Fruit fly (Drosophila melanogaster) whole organism, embryonic: ENCODE measurements around the gene Rtnl2.

ENCODE experiments used
- Abd-B ChIP-seq: fragments of 200-800 bp; sonication (Bioruptor generic); optimal IDR thresholded peaks from 2 replicates; lab custom pipeline; 2018; ENCODE audit warnings: missing biosample characterization, mild to moderate bottlenecking, missing genetic modification characterization, moderate library complexity
- Ada2b ChIP-seq: fragments of 200-800 bp; sonication (Bioruptor generic); IDR thresholded peaks from 2 replicates; pipeline ENCODE4 v1.3.6; 2022; ENCODE audit warnings: missing biosample characterization, missing genetic modification characterization
- CG12104 ChIP-seq: fragments of 200-800 bp; sonication (Bioruptor generic); optimal IDR thresholded peaks from 3 replicates; lab custom pipeline; 2016; ENCODE audit warnings: missing biosample characterization, missing genetic modification characterization
- CG12769 ChIP-seq: fragments of 200-800 bp; sonication (Bioruptor generic); optimal IDR thresholded peaks from 2 replicates; lab custom pipeline; 2019; ENCODE audit warnings: missing biosample characterization, mild to moderate bottlenecking, missing genetic modification characterization, moderate library complexity
- CG13424 ChIP-seq: fragments of 200-800 bp; sonication (Bioruptor generic); optimal IDR thresholded peaks from 2 replicates; lab custom pipeline; 2019; ENCODE audit warnings: missing biosample characterization, mild to moderate bottlenecking, missing genetic modification characterization, moderate library complexity
- CG15269 ChIP-seq: fragments of 200-800 bp; sonication (Bioruptor generic); optimal IDR thresholded peaks from 2 replicates; lab custom pipeline; 2018; ENCODE audit warnings: missing biosample characterization, mild to moderate bottlenecking, missing genetic modification characterization, moderate library complexity
- CG1602 ChIP-seq: fragments of 200-800 bp; sonication (Bioruptor generic); optimal IDR thresholded peaks from 3 replicates; lab custom pipeline; 2016; ENCODE audit warnings: missing biosample characterization, missing genetic modification characterization
- CG17829 ChIP-seq: fragments of 200-800 bp; optimal IDR thresholded peaks from 2 replicates; lab custom pipeline; 2019; ENCODE audit warnings: missing biosample characterization, mild to moderate bottlenecking, missing genetic modification characterization, moderate library complexity
- CG18262 ChIP-seq: fragments of 200-800 bp; optimal IDR thresholded peaks from 3 replicates; lab custom pipeline; 2019; ENCODE audit warnings: missing biosample characterization, mild to moderate bottlenecking, missing genetic modification characterization, moderate library complexity
- CG18619 ChIP-seq: fragments of 200-800 bp; sonication (Bioruptor generic); optimal IDR thresholded peaks from 3 replicates; lab custom pipeline; 2017; ENCODE audit warnings: missing biosample characterization, mild to moderate bottlenecking, missing genetic modification characterization
- CG2889 ChIP-seq: fragments of 200-800 bp; sonication (Bioruptor generic); IDR thresholded peaks from 3 replicates; pipeline ENCODE4 v1.3.6; 2022; ENCODE audit warnings: missing biosample characterization, missing genetic modification characterization
- CG3163 ChIP-seq: fragments of 200-800 bp; sonication (Bioruptor generic); optimal IDR thresholded peaks from 3 replicates; lab custom pipeline; 2016; ENCODE audit warnings: missing biosample characterization, missing genetic modification characterization
- CG32772 ChIP-seq: fragments of 200-800 bp; sonication (Bioruptor generic); IDR thresholded peaks from 2 replicates; pipeline ENCODE4 v1.3.6; 2022; ENCODE audit warnings: missing biosample characterization, missing genetic modification characterization
- CG3995 ChIP-seq: fragments of 200-800 bp; sonication (Bioruptor generic); optimal IDR thresholded peaks from 3 replicates; lab custom pipeline; 2016; ENCODE audit warnings: missing biosample characterization, missing genetic modification characterization
- CG7987 ChIP-seq: fragments of 200-800 bp; sonication (Bioruptor generic); optimal IDR thresholded peaks from 2 replicates; lab custom pipeline; 2018; ENCODE audit warnings: missing biosample characterization, mild to moderate bottlenecking, missing genetic modification characterization, moderate library complexity
- CG8290 ChIP-seq, 3 experiments: fragments of 200-800 bp; sonication (Bioruptor generic); optimal IDR thresholded peaks; 2 replicates each; lab custom pipeline; 2016 to 2019; ENCODE audit warnings: missing biosample characterization in 3 of 3, missing genetic modification characterization in 3 of 3, mild to moderate bottlenecking in 2 of 3, moderate library complexity in 1 of 3
- CG8478 ChIP-seq: fragments of >200 bp; optimal IDR thresholded peaks from 2 replicates; lab custom pipeline; 2018
- Drgx ChIP-seq: fragments of 200-800 bp; sonication (Bioruptor generic); IDR thresholded peaks from 2 replicates; pipeline ENCODE4 v1.3.6; 2022; ENCODE audit warnings: missing biosample characterization, missing genetic modification characterization
- Hey ChIP-seq: fragments of 200-800 bp; sonication (Bioruptor generic); optimal IDR thresholded peaks from 3 replicates; lab custom pipeline; 2018; ENCODE audit warnings: missing biosample characterization, mild to moderate bottlenecking, missing genetic modification characterization
- Hmr ChIP-seq: fragments of 200-800 bp; sonication (Bioruptor generic); optimal IDR thresholded peaks from 3 replicates; lab custom pipeline; 2017; ENCODE audit warnings: mild to moderate bottlenecking, missing biosample characterization, missing genetic modification reagents, missing genetic modification characterization
- Hr51 ChIP-seq, 2 experiments: fragments of 200-800 bp; sonication (Bioruptor generic); optimal IDR thresholded peaks; 2 replicates in 1 of 2; 3 replicates in 1 of 2; lab custom pipeline; 2016 to 2018; ENCODE audit warnings: missing biosample characterization in 2 of 2, missing genetic modification characterization in 2 of 2, mild to moderate bottlenecking in 1 of 2, moderate library complexity in 1 of 2
- Max ChIP-seq: fragments of 200-800 bp; sonication (Bioruptor generic); optimal IDR thresholded peaks from 2 replicates; lab custom pipeline; 2016; ENCODE audit warnings: missing biosample characterization, mild to moderate bottlenecking, missing genetic modification characterization
- Mes4 ChIP-seq: fragments of 200-800 bp; sonication (Bioruptor generic); optimal IDR thresholded peaks from 2 replicates; lab custom pipeline; 2016; ENCODE audit warnings: missing biosample characterization, missing genetic modification characterization
- Poxn ChIP-seq: fragments of 200-800 bp; sonication (Bioruptor generic); IDR thresholded peaks from 2 replicates; pipeline ENCODE4 v1.3.6; 2022; ENCODE audit warnings: missing biosample characterization, missing genetic modification characterization
- Sox100B ChIP-seq: fragments of 200-800 bp; sonication (Bioruptor generic); optimal IDR thresholded peaks from 3 replicates; lab custom pipeline; 2018; ENCODE audit warnings: missing biosample characterization, mild to moderate bottlenecking, missing genetic modification characterization
- Stat92E ChIP-seq, 3 experiments: fragments of >200 bp in 2 of 3; fragments of 200-800 bp in 1 of 3; sonication (Bioruptor generic) in 1 of 3; optimal IDR thresholded peaks; 2 replicates each; lab custom pipeline; 2017 to 2019; ENCODE audit warnings: missing biosample characterization in 3 of 3, missing genetic modification characterization in 3 of 3, mild to moderate bottlenecking in 1 of 3, moderate library complexity in 1 of 3
- Taf1 ChIP-seq: fragments of 200-800 bp; sonication (Bioruptor generic); IDR thresholded peaks from 2 replicates; pipeline ENCODE4 v1.3.6; 2022; ENCODE audit warnings: missing biosample characterization, missing genetic modification characterization
- bab2 ChIP-seq: fragments of 200-800 bp; sonication (Bioruptor generic); optimal IDR thresholded peaks from 2 replicates; lab custom pipeline; 2016; ENCODE audit warnings: missing biosample characterization, missing genetic modification characterization
- btn ChIP-seq: fragments of 200-800 bp; sonication (Bioruptor generic); optimal IDR thresholded peaks from 2 replicates; lab custom pipeline; 2016; ENCODE audit warnings: missing biosample characterization, missing genetic modification characterization
- cad ChIP-seq: fragments of >200 bp; optimal IDR thresholded peaks from 2 replicates; lab custom pipeline; 2017; ENCODE audit warnings: missing biosample characterization, missing genetic modification characterization
- cato ChIP-seq: fragments of 200-800 bp; sonication (Bioruptor generic); optimal IDR thresholded peaks from 2 replicates; lab custom pipeline; 2016; ENCODE audit warnings: missing biosample characterization, missing genetic modification characterization, borderline replicate concordance
- cg ChIP-seq: fragments of 200-800 bp; sonication (Bioruptor generic); optimal IDR thresholded peaks from 3 replicates; lab custom pipeline; 2019; ENCODE audit warnings: missing biosample characterization, mild to moderate bottlenecking, missing genetic modification characterization, moderate library complexity
- dan ChIP-seq: fragments of 200-800 bp; sonication (Bioruptor generic); IDR thresholded peaks from 2 replicates; pipeline ENCODE4 v1.3.6; 2022; ENCODE audit warnings: missing biosample characterization, missing genetic modification characterization
- ftz-f1 ChIP-seq: fragments of 200-800 bp; sonication (Bioruptor generic); optimal IDR thresholded peaks from 2 replicates; lab custom pipeline; 2016; ENCODE audit warnings: missing biosample characterization, missing genetic modification characterization
- grn ChIP-seq: fragments of 200-800 bp; sonication (Bioruptor generic); optimal IDR thresholded peaks from 3 replicates; lab custom pipeline; 2017; ENCODE audit warnings: missing biosample characterization, missing genetic modification characterization
- h ChIP-seq: fragments of >200 bp; optimal IDR thresholded peaks from 2 replicates; lab custom pipeline; 2017
- ham ChIP-seq: fragments of 200-800 bp; sonication (Bioruptor generic); IDR thresholded peaks from 2 replicates; pipeline ENCODE4 v1.3.6; 2022; ENCODE audit warnings: missing biosample characterization, missing genetic modification characterization
- hbn ChIP-seq: fragments of 200-800 bp; sonication (Bioruptor generic); IDR thresholded peaks from 2 replicates; pipeline ENCODE4 v1.3.6; 2022; ENCODE audit warnings: missing biosample characterization, missing genetic modification characterization; ENCODE audit not compliant: partially characterized antibody
- knrl ChIP-seq: fragments of 200-800 bp; sonication (Bioruptor generic); IDR thresholded peaks from 3 replicates; pipeline ENCODE4 v1.3.6; 2022; ENCODE audit warnings: missing biosample characterization, missing genetic modification characterization; ENCODE audit not compliant: partially characterized antibody
- mld ChIP-seq: fragments of 200-800 bp; sonication (Bioruptor generic); IDR thresholded peaks from 3 replicates; pipeline ENCODE4 v1.3.6; 2022; ENCODE audit warnings: missing biosample characterization, missing genetic modification characterization; ENCODE audit not compliant: partially characterized antibody
- p53 ChIP-seq: fragments of 200-800 bp; sonication (Bioruptor generic); optimal IDR thresholded peaks from 2 replicates; lab custom pipeline; 2016; ENCODE audit warnings: missing biosample characterization, missing genetic modification characterization
- pros ChIP-seq: fragments of 200-800 bp; sonication (Bioruptor generic); optimal IDR thresholded peaks from 3 replicates; lab custom pipeline; 2019; ENCODE audit warnings: missing biosample characterization, mild to moderate bottlenecking, missing genetic modification characterization, moderate library complexity
- sc ChIP-seq, 3 experiments: fragments of >200 bp in 2 of 3; fragments of 200-800 bp in 1 of 3; sonication (Bioruptor generic) in 1 of 3; optimal IDR thresholded peaks; 2 replicates in 2 of 3; 3 replicates in 1 of 3; lab custom pipeline; 2017; ENCODE audit warnings: mild to moderate bottlenecking in 1 of 3, missing biosample characterization in 1 of 3, missing genetic modification characterization in 1 of 3, missing genetic modification reagents in 1 of 3
- scrt ChIP-seq: fragments of 200-800 bp; sonication (Bioruptor generic); optimal IDR thresholded peaks from 2 replicates; lab custom pipeline; 2018; ENCODE audit warnings: missing biosample characterization, mild to moderate bottlenecking, missing genetic modification characterization, moderate library complexity
- sens ChIP-seq: fragments of 200-800 bp; sonication (Bioruptor generic); peaks from one replicate; lab custom pipeline; 2016; ENCODE audit warnings: missing biosample characterization, missing genetic modification characterization
- sna ChIP-seq: fragments of 200-800 bp; sonication (Bioruptor generic); IDR thresholded peaks from 2 replicates; pipeline ENCODE4 v1.3.6; 2022; ENCODE audit warnings: missing biosample characterization, missing genetic modification characterization; ENCODE audit not compliant: partially characterized antibody
- tna ChIP-seq: fragments of 200-800 bp; sonication (Bioruptor generic); IDR thresholded peaks from 2 replicates; pipeline ENCODE4 v1.3.6; 2022; ENCODE audit warnings: missing biosample characterization, missing genetic modification characterization; ENCODE audit not compliant: partially characterized antibody
- tup ChIP-seq: fragments of 200-800 bp; sonication (Bioruptor generic); optimal IDR thresholded peaks from 2 replicates; lab custom pipeline; 2016; ENCODE audit warnings: missing biosample characterization, mild to moderate bottlenecking, missing genetic modification characterization, moderate library complexity
- vvl ChIP-seq: fragments of 200-800 bp; sonication (Bioruptor generic); IDR thresholded peaks from 2 replicates; pipeline ENCODE4 v1.3.6; 2022; ENCODE audit warnings: missing biosample characterization, missing genetic modification characterization

Gene Rtnl2

dm6 chr3R:7504989-7505761 lies 24.9 kb downstream of the Rtnl2 start, which contains the start of gene alpha-Est9 (continued):
- TF ChIP-seq Abd-B = no peak
- TF ChIP-seq mld = no peak
- TF ChIP-seq CG8478 (lab: Kevin White, UChicago) = no peak
- no peak for TF ChIP-seq CG2889 (GFP tag; lab: Robert Waterston, UW)
- no peak for TF ChIP-seq Stat92E (GFP tag; optimal IDR thresholded peaks at IDR 0.05; lab: Kevin White, UChicago)
- TF ChIP-seq h (lab: Kevin White, UChicago) = no peak
- no peak for TF ChIP-seq CG3995 (GFP tag; lab: Kevin White, UChicago)
- TF ChIP-seq vvl (GFP tag; lab: Robert Waterston, UW) = no peak
- TF ChIP-seq CG3163 = no peak
- no peak for TF ChIP-seq CG32772 (GFP tag; lab: Robert Waterston, UW)
- no peak for TF ChIP-seq pros
- no peak for TF ChIP-seq CG8290 (GFP tag; optimal IDR thresholded peaks at IDR 0.05; lab: Kevin White, UChicago)
- TF ChIP-seq CG8290 (tag; optimal IDR thresholded peaks at IDR 0.05; lab: Kevin White, UChicago) = peak in 1 of 2 experiments; percentile 74
- no peak for TF ChIP-seq dan (GFP tag; lab: Robert Waterston, UW)
- no peak for TF ChIP-seq ham (GFP tag; lab: Robert Waterston, UW)
- TF ChIP-seq CG12769 (tag; lab: Kevin White, UChicago) = peak; percentile 57
- no peak for TF ChIP-seq tup (GFP tag; lab: Kevin White, UChicago)
- TF ChIP-seq btn (GFP tag; lab: Kevin White, UChicago) = no peak
- TF ChIP-seq hbn (GFP tag; lab: Robert Waterston, UW) = no peak
- no peak for TF ChIP-seq cg (GFP tag; lab: Kevin White, UChicago)
- TF ChIP-seq CG7987 (GFP tag; lab: Kevin White, UChicago) = no peak
- TF ChIP-seq bab2 = no peak
- no peak for TF ChIP-seq Poxn (GFP tag; lab: Robert Waterston, UW)
- no peak for TF ChIP-seq p53 (GFP tag; lab: Kevin White, UChicago)
- TF ChIP-seq grn = peak; percentile 65
- TF ChIP-seq CG1602 (GFP tag; lab: Kevin White, UChicago) = no peak
- peak; percentile 49 for TF ChIP-seq scrt (GFP tag; lab: Kevin White, UChicago)
- TF ChIP-seq cad (GFP tag; lab: Kevin White, UChicago) = no peak
- no peak for TF ChIP-seq sna (GFP tag; lab: Robert Waterston, UW)
- TF ChIP-seq Ada2b (GFP tag; lab: Robert Waterston, UW) = no peak
- no peak for TF ChIP-seq CG13424
- TF ChIP-seq Hmr = peak; percentile 52
- TF ChIP-seq Taf1 (GFP tag; lab: Robert Waterston, UW) = no peak
- no peak for TF ChIP-seq Hr51 (GFP tag; optimal IDR thresholded peaks at IDR 0.05; lab: Kevin White, UChicago)
- no peak for TF ChIP-seq tna (GFP tag; lab: Robert Waterston, UW)
- TF ChIP-seq Mes4 (GFP tag; lab: Kevin White, UChicago) = no peak
- TF ChIP-seq Sox100B (GFP tag; lab: Kevin White, UChicago) = no peak
- TF ChIP-seq CG18619 = no peak
- no peak for TF ChIP-seq CG17829 (tag; lab: Kevin White, UChicago)
- TF ChIP-seq ftz-f1 = peak; percentile 68
- TF ChIP-seq Max (GFP tag; lab: Kevin White, UChicago) = no peak
- no peak for TF ChIP-seq CG18262 (tag; lab: Kevin White, UChicago)
- TF ChIP-seq CG12104 (GFP tag; lab: Kevin White, UChicago) = no peak
- no peak for TF ChIP-seq cato (GFP tag; lab: Kevin White, UChicago)
- TF ChIP-seq Hey (tag; lab: Kevin White, UChicago) = no peak
- no peak for TF ChIP-seq sc (optimal IDR thresholded peaks at IDR 0.05; lab: Kevin White, UChicago)
- no peak for TF ChIP-seq sc (GFP tag; optimal IDR thresholded peaks at IDR 0.05; lab: Kevin White, UChicago)
- peak; percentile 63 for TF ChIP-seq sens (GFP tag; lab: Kevin White, UChicago)
- no peak for TF ChIP-seq CG15269 (tag; lab: Kevin White, UChicago)
- no peak for TF ChIP-seq Drgx (GFP tag; lab: Robert Waterston, UW)
- TF ChIP-seq knrl (GFP tag; lab: Robert Waterston, UW) = no peak
